Worm (Caenorhabditis elegans): ENCODE data around the gene cyn-3.

Gene cyn-3

ce11 chrV:15150176-15150575 lies 39.6 kb upstream of the cyn-3 start:
- no peak for TF ChIP-seq aptf-2 (GFP tag; conservative IDR thresholded peaks at IDR 0.05)
- TF ChIP-seq Y79H2A.3 (GFP tag; conservative IDR thresholded peaks at IDR 0.05): no peak
- no peak for TF ChIP-seq Y53F4B.3 (GFP tag; IDR thresholded peaks at IDR 0.05)
- no peak for TF ChIP-seq hsf-1 (GFP tag; IDR thresholded peaks at IDR 0.05)
- TF ChIP-seq dpl-1 (GFP tag; optimal IDR thresholded peaks at IDR 0.05): no peak
- TF ChIP-seq mel-28 (tag; optimal IDR thresholded peaks at IDR 0.05; ENCODE audit: borderline replicate concordance): no peak
- no peak for TF ChIP-seq fkh-3 (tag; optimal IDR thresholded peaks at IDR 0.05)
- no peak for TF ChIP-seq chd-7 (tag; optimal IDR thresholded peaks at IDR 0.05)
- TF ChIP-seq nhr-179 (tag; optimal IDR thresholded peaks at IDR 0.05): no peak
- no peak for TF ChIP-seq bed-1 (GFP tag; IDR thresholded peaks at IDR 0.05)
- no peak for TF ChIP-seq snpc-3.4 (tag; optimal IDR thresholded peaks at IDR 0.05)
- no peak for TF ChIP-seq lsy-27 (tag; optimal IDR thresholded peaks at IDR 0.05; ENCODE audit: borderline replicate concordance, insufficient read depth)
- TF ChIP-seq ztf-22 (GFP tag; optimal IDR thresholded peaks at IDR 0.05): no peak
- TF ChIP-seq lin-54 (GFP tag; optimal IDR thresholded peaks at IDR 0.05): no peak
- TF ChIP-seq Y67H2A.10 (GFP tag; conservative IDR thresholded peaks at IDR 0.05): no peak
- TF ChIP-seq F10E7.11 (tag; optimal IDR thresholded peaks at IDR 0.05): no peak
- TF ChIP-seq tbx-9 (tag; optimal IDR thresholded peaks at IDR 0.05; ENCODE audit: borderline replicate concordance): no peak
- TF ChIP-seq ztf-3 (GFP tag; optimal IDR thresholded peaks at IDR 0.05): no peak

DNA sequence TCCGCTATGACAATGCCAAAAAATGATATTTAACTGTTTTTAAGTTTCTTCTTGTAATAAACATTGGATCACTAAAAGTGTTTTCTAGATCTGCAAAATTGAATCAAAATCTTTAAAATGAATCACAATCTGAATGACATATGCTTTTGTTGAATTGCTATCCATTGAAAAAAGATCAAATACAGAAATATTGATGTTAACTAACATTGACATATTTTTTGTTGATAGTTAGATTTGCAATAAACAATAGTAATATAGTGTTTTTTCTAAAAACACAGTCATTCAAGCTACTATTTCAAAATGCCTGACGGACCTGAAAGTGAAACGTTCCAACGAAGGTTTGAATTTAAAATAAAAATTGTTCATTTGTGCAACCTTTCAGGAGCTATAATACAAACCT lies 39.1 kb upstream of the cyn-3 start, which contains the start of gene T09F5.2:
TSS of gene T09F5.2 (plus strand) at position 301 of the 400 bp plus-strand sequence.
- TF ChIP-seq madf-8 (GFP tag; conservative IDR thresholded peaks at IDR 0.05): no peak
- TF ChIP-seq B0261.1 (tag; optimal IDR thresholded peaks at IDR 0.05): no peak
- TF ChIP-seq unc-62 (GFP tag; optimal IDR thresholded peaks at IDR 0.05): no peak
- no peak for TF ChIP-seq rcor-1 (GFP tag; IDR thresholded peaks at IDR 0.05)
- TF ChIP-seq rpc-1 (optimal IDR thresholded peaks at IDR 0.05): no peak
- no peak for TF ChIP-seq rpc-1 (tag; optimal IDR thresholded peaks at IDR 0.05)
- TF ChIP-seq madf-3 (GFP tag; IDR thresholded peaks at IDR 0.05): no peak
- no peak for TF ChIP-seq ztf-25 (GFP tag; IDR thresholded peaks at IDR 0.05)
- TF ChIP-seq ztf-3 (GFP tag; optimal IDR thresholded peaks at IDR 0.05): no peak
- TF ChIP-seq lin-35 (GFP tag; optimal IDR thresholded peaks at IDR 0.05): no peak
- no peak for TF ChIP-seq egl-44 (GFP tag; IDR thresholded peaks at IDR 0.05)

DNA sequence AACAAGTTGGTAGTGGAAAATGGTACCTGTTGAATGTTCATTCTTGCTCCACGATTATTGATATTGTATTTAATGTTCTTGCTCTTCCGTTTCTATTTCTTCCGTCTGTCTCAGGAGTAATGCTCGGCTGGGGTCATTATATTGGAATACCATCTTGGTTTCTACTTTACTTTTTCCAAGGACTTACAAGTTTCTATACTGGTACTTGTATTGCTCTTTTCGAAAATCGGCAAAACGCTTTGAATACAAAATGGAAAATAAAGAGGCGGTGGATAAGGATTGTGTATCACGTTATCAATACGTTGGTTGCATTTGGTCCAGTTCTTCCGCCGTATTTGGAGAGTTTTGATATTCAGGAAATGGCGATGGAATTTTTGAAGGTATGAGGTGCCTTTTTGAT lies 37.7 kb upstream of the cyn-3 start:
- TF ChIP-seq zim-3 (tag; optimal IDR thresholded peaks at IDR 0.05) (no peak), Y95B8A.8 (GFP tag; IDR thresholded peaks at IDR 0.05) (no peak), madf-8 (GFP tag; conservative IDR thresholded peaks at IDR 0.05) (no peak), ztf-26 (tag; optimal IDR thresholded peaks at IDR 0.05) (no peak), dpff-1 (tag; optimal IDR thresholded peaks at IDR 0.05) (no peak), F57C9.4 (tag; optimal IDR thresholded peaks at IDR 0.05) (no peak), hlh-12 (tag; optimal IDR thresholded peaks at IDR 0.05) (no peak), B0261.1 (tag; optimal IDR thresholded peaks at IDR 0.05) (no peak), F22D6.2 (tag; optimal IDR thresholded peaks at IDR 0.05) (no peak), lir-1 (GFP tag; conservative IDR thresholded peaks at IDR 0.05) (no peak)

DNA sequence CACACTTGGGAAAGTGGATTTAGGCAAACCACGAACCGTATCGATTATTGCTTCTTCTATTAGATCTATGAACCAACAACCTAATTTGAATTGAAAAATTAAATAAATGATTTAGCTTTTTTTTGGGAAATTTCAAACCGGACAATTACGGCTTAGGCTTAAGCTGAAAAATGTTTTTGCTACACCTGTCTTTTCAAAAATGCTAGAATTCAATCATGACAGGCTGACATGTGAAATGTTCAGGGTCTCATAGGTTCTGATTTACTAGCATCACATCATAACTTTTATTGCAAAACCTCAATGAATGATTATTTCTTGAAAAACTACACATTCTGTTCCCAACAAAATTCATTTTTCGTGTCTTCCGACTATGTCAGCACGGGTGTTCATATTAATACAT lies 36.5 kb upstream of the cyn-3 start, which contains the start of gene srh-55:
TSS of gene srh-55 (plus strand) at position 301 of the 400 bp plus-strand sequence.
- TF ChIP-seq mel-28 (tag; optimal IDR thresholded peaks at IDR 0.05; ENCODE audit: borderline replicate concordance): no peak
- TF ChIP-seq F10E7.11 (tag; optimal IDR thresholded peaks at IDR 0.05): no peak
- no peak for TF ChIP-seq nhr-179 (tag; optimal IDR thresholded peaks at IDR 0.05)
- no peak for TF ChIP-seq fkh-3 (tag; optimal IDR thresholded peaks at IDR 0.05)
- TF ChIP-seq aptf-2 (GFP tag; conservative IDR thresholded peaks at IDR 0.05): no peak
- TF ChIP-seq C17E4.6 (GFP tag; IDR thresholded peaks at IDR 0.05): no peak
- no peak for TF ChIP-seq atf-7 (tag; optimal IDR thresholded peaks at IDR 0.05)

Data from whole organism, young adult.